Fruit fly (Drosophila melanogaster): ENCODE results near the gene mtgo.

Gene mtgo

DNA sequence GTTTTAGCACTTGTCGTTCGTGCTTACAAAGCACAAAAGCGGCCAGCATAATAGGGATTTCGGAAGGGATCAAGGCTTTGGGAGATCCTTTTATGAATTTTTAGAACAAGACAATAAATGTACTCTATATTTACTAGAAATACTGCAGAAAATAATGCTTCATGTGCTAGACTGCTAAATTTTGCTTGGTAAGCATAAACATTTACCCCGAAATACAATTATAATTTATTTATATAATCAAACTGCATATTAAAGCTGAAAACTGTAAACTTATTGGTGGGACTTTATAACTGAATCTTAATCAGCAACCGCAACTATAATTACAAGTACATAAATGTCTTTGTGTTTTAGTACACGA, 14.4 kb upstream of the mtgo start:
- TF ChIP-seq Ets97D (GFP tag; optimal IDR thresholded peaks at IDR 0.05) (no peak), Dip3 (GFP tag; optimal IDR thresholded peaks at IDR 0.05) (no peak), Abd-B (GFP tag; optimal IDR thresholded peaks at IDR 0.05) (no peak), CG8359 (GFP tag; optimal IDR thresholded peaks at IDR 0.05; ENCODE audit: borderline replicate concordance) (no peak), CG7786 (GFP tag; optimal IDR thresholded peaks at IDR 0.05) (no peak), zfh1 (GFP tag; IDR thresholded peaks at IDR 0.05) (no peak), ranshi (GFP tag; IDR thresholded peaks at IDR 0.05) (no peak), Fer2 (tag; optimal IDR thresholded peaks at IDR 0.05) (no peak)

DNA sequence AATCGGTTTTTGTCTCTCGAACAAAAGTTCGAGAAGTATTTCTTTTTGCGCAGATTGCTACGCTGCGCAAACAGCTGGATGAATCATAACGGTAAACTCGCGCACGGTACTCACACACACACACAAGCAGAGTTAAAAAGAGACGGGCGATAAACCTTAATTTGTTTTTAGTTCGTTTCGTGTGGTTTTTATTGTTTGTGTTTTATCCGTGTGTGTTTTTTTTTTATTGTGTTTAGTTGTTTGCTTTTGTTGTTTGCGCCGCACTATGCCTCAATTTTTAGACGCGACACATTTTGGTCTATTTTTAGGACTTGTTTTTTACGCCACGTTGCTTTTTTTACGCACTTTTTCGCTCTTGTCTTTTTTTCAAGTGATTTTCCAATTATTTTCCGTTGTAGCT, 14.0 kb upstream of the mtgo start:
- peak; percentile 58 for TF ChIP-seq Drgx (GFP tag; IDR thresholded peaks at IDR 0.05)
- TF ChIP-seq cg (GFP tag; optimal IDR thresholded peaks at IDR 0.05): peak; percentile 48
- no peak for TF ChIP-seq p53 (GFP tag; optimal IDR thresholded peaks at IDR 0.05)
- no peak for TF ChIP-seq trh (GFP tag; optimal IDR thresholded peaks at IDR 0.05)
- TF ChIP-seq CG18619 (GFP tag; optimal IDR thresholded peaks at IDR 0.05): peak; percentile 20
- no peak for TF ChIP-seq CG3995 (GFP tag; optimal IDR thresholded peaks at IDR 0.05)
- TF ChIP-seq Ravus (GFP tag; IDR thresholded peaks at IDR 0.05): no peak
- no peak for TF ChIP-seq Hr3 (GFP tag; optimal IDR thresholded peaks at IDR 0.05)
- no peak for TF ChIP-seq tup (GFP tag; optimal IDR thresholded peaks at IDR 0.05)
- TF ChIP-seq Six4 (GFP tag; optimal IDR thresholded peaks at IDR 0.05): no peak
- TF ChIP-seq CG15514 (GFP tag; optimal IDR thresholded peaks at IDR 0.05): no peak
- no peak for TF ChIP-seq ato (GFP tag; IDR thresholded peaks at IDR 0.05; ENCODE audit: partially characterized antibody)
- TF ChIP-seq CG3726 (GFP tag; IDR thresholded peaks at IDR 0.05): no peak
- peak; percentile 11 for TF ChIP-seq abd-A (tag; optimal IDR thresholded peaks at IDR 0.05)
- no peak for TF ChIP-seq CG13624 (GFP tag; optimal IDR thresholded peaks at IDR 0.05)
- TF ChIP-seq gro (GFP tag; optimal IDR thresholded peaks at IDR 0.05): peak; percentile 27
- TF ChIP-seq lilli (GFP tag; optimal IDR thresholded peaks at IDR 0.05): no peak
- TF ChIP-seq lola (GFP tag; optimal IDR thresholded peaks at IDR 0.05): no peak
- TF ChIP-seq fd96Cb (tag; optimal IDR thresholded peaks at IDR 0.05): no peak
- TF ChIP-seq CG11085 (GFP tag; IDR thresholded peaks at IDR 0.05): no peak
- TF ChIP-seq pfk (GFP tag; optimal IDR thresholded peaks at IDR 0.05): no peak
- TF ChIP-seq ara (GFP tag; IDR thresholded peaks at IDR 0.05): no peak
- TF ChIP-seq Dref (GFP tag; IDR thresholded peaks at IDR 0.05): no peak
- no peak for TF ChIP-seq CG12219 (GFP tag; optimal IDR thresholded peaks at IDR 0.05)
- TF ChIP-seq aop (GFP tag; IDR thresholded peaks at IDR 0.05): no peak
- peak; percentile 39 for TF ChIP-seq CG32772 (GFP tag; IDR thresholded peaks at IDR 0.05)
- TF ChIP-seq exex (tag; optimal IDR thresholded peaks at IDR 0.05): peak; percentile 28
- no peak for TF ChIP-seq ranshi (GFP tag; IDR thresholded peaks at IDR 0.05)
- no peak for TF ChIP-seq az2 (GFP tag; optimal IDR thresholded peaks at IDR 0.05)
- peak; percentile 10 for TF ChIP-seq crc (GFP tag; optimal IDR thresholded peaks at IDR 0.05)
- no peak for TF ChIP-seq CG10979 (tag; optimal IDR thresholded peaks at IDR 0.05)
- TF ChIP-seq CG30431 (GFP tag; optimal IDR thresholded peaks at IDR 0.05): no peak
- no peak for TF ChIP-seq Fer3 (tag; optimal IDR thresholded peaks at IDR 0.05)
- no peak for TF ChIP-seq D19B (GFP tag; optimal IDR thresholded peaks at IDR 0.05)
- no peak for TF ChIP-seq bab2 (GFP tag; optimal IDR thresholded peaks at IDR 0.05)
- no peak for TF ChIP-seq CG11723 (GFP tag; optimal IDR thresholded peaks at IDR 0.05)
- no peak for TF ChIP-seq CG6791 (GFP tag; IDR thresholded peaks at IDR 0.05; ENCODE audit: partially characterized antibody)
- no peak for TF ChIP-seq CG12744 (GFP tag; optimal IDR thresholded peaks at IDR 0.05)
- no peak for TF ChIP-seq CG6272 (GFP tag; IDR thresholded peaks at IDR 0.05)
- TF ChIP-seq CG3281 (GFP tag; optimal IDR thresholded peaks at IDR 0.05): no peak
- TF ChIP-seq mld (GFP tag; IDR thresholded peaks at IDR 0.05; ENCODE audit: partially characterized antibody): no peak
- no peak for TF ChIP-seq Hey (tag; optimal IDR thresholded peaks at IDR 0.05)
- TF ChIP-seq CG7556 (GFP tag; optimal IDR thresholded peaks at IDR 0.05): no peak

Data from whole organism, embryonic.